Fruit fly (Drosophila melanogaster): ENCODE results near the gene CG6479.

- no peak for TF ChIP-seq Dfd (GFP tag; optimal IDR thresholded peaks at IDR 0.05)
- TF ChIP-seq dsf (GFP tag; optimal IDR thresholded peaks at IDR 0.05; ENCODE audit: borderline replicate concordance), result no peak
- TF ChIP-seq br (GFP tag; optimal IDR thresholded peaks at IDR 0.05), result no peak
- TF ChIP-seq lola (GFP tag; optimal IDR thresholded peaks at IDR 0.05), result no peak
- TF ChIP-seq Abd-B (GFP tag; optimal IDR thresholded peaks at IDR 0.05), result no peak
- TF ChIP-seq psq (GFP tag; optimal IDR thresholded peaks at IDR 0.05), result no peak
- no peak for TF ChIP-seq CG32264 (GFP tag; optimal IDR thresholded peaks at IDR 0.05)
- no peak for TF ChIP-seq HLH106 (tag; optimal IDR thresholded peaks at IDR 0.05)
- TF ChIP-seq pan (optimal IDR thresholded peaks at IDR 0.05), result no peak
- TF ChIP-seq CG9705 (GFP tag; optimal IDR thresholded peaks at IDR 0.05), result no peak
- TF ChIP-seq rgr (GFP tag; optimal IDR thresholded peaks at IDR 0.05), result no peak
Measured at dm6 chr3L:17341216-17341615, 2.2 kb upstream of the CG6479 start, which contains the start of gene CG13727.

Data from whole organism, wandering third instar larva.